Worm (Caenorhabditis elegans): ENCODE measurements around the gene ptr-19.
A peak's percentile ranks its signal among the peaks of the same experiment; 100 is the strongest.
"Not testable (repeated sequence)": the region's sequence is repeated elsewhere in the genome, so short reads cannot be mapped to it uniquely, and the experiment has no call there.

Gene ptr-19

DNA sequence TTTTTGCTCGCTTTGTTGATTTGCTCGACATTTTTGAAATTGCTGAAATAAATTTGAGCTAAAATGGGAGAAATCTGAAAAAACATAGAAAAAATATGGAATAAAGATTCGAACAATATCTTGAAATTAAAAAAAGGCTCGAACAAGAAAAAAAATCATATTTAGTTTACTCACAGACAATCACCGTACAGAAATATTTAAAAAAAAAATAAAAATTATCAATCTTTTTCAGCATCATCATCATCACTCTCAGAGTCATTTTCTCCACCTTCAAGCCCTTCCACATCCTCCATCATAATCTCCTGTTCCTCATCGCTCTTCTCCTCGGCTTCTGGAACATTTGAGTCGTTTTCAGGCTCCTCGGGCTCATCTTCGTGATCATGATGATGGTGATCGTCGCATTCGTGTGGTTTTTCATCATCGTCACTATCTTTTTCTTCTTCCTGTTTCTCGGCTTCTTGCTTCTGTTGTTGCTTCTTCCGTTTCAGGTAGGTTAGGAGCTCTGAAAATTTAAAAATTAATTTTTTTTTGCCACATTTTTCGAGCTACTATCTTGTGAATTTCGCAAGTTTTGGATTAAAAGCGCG is 26.1 kb upstream of the ptr-19 start, which contains the start of gene hpl-2:
TSS of gene hpl-2 (minus strand) at position 51 of the 587 bp plus-strand sequence.
- TF ChIP-seq dao-5 (tag; optimal IDR thresholded peaks at IDR 0.05) (no peak), W03F9.2 (tag; optimal IDR thresholded peaks at IDR 0.05) (no peak), him-1 (tag; optimal IDR thresholded peaks at IDR 0.05) (no peak)

DNA sequence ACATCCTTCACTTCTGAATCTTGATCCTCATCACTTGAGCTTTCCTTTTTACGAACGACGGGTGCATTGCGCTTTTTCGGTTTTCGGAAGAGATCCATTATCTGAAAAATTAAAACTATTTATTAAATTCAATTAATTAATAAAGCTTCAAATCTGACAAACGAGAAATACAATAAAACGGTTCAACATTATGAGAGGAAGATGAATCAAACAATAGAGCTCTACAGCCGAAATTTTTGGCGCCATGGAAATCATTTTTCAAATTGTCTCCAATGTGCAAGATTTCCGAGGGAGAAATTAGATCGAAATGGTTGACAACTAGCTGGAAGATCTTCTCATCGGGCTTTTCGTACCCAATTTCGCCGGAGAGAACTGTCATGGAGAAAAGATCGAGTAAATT is 24.1 kb upstream of the ptr-19 start, which contains the start of gene rnf-113:
TSS of gene rnf-113 (minus strand) at position 101 of the 400 bp plus-strand sequence.
- TF ChIP-seq W03F9.2 (tag; optimal IDR thresholded peaks at IDR 0.05) (no peak), dao-5 (tag; optimal IDR thresholded peaks at IDR 0.05) (no peak), him-1 (tag; optimal IDR thresholded peaks at IDR 0.05) (no peak)

DNA sequence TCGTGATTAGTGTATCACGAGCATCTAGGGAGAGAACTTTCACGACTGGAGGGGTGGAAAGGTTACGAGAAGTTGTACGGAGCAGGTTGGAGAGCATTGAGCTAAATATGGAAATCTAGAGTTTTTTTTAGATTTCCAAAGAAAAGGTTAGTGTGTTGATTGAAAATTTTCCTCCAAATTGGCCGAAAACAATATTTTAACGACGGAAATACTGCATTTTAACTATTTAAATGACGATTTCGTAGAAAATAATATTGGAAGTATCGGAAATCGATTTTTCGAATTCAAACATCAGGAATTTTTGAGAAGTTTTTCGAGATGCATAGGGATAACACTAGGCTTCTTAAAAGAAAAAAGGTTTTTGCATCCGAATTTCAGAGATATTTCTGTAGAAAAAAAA is 23.2 kb upstream of the ptr-19 start, which contains the start of gene K01G5.10:
TSS of gene K01G5.10 (minus strand) at position 101 of the 400 bp plus-strand sequence.
- TF ChIP-seq dao-5 (tag; optimal IDR thresholded peaks at IDR 0.05) (no peak), him-1 (tag; optimal IDR thresholded peaks at IDR 0.05) (no peak), W03F9.2 (tag; optimal IDR thresholded peaks at IDR 0.05) (no peak)

DNA sequence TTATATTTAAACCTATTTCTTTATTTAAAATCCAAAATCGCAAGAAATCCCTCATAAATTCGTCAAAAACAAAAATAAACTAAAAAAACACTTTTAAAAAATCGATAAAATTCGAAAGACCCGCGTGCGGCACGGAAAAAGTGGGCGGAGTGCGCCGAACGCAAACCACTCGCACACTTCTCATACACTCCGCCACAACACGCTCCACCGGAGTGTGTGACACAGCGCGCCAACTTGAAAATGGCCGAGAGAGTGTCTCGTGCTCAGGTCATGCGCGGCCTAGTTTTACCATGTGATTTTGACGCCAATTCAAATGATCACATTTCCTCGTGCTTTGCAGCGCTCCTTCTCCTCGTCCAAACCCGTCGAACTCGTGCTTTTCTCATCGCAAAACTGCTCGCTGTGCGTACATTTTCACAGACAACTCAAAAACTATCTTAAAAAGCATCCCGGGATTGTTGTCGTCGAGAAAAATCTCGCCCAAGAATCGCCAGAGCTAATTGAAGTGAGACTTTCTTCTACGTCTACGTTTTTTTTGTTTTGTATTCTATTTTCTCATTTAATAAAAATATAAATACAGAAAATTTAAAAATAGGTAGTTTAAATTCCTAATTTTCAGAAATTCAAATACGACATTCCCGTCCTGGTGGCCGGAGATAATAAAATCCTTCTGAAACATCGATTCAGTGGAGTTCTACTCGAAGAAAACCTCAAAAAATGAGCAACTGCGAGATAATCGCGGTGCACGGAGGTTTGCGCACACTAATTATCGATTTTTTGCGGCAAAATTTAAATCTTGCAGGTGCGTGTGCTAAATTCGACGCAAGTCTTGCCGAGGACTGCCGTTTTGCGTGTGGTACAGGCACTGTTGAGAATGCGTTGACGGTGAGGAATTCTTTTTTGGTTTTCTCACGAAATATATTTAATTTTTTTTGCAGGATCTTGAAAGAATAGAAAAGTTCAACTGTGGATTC is 22.3 kb upstream of the ptr-19 start, which contains the start of gene tasp-1:
TSS of gene tasp-1 (plus strand) at position 258 of the 974 bp plus-strand sequence.
- TF ChIP-seq dao-5 (tag; optimal IDR thresholded peaks at IDR 0.05) (peak; percentile 89), W03F9.2 (tag; optimal IDR thresholded peaks at IDR 0.05) (peak; percentile 99), him-1 (tag; optimal IDR thresholded peaks at IDR 0.05) (peak; percentile 99)

DNA sequence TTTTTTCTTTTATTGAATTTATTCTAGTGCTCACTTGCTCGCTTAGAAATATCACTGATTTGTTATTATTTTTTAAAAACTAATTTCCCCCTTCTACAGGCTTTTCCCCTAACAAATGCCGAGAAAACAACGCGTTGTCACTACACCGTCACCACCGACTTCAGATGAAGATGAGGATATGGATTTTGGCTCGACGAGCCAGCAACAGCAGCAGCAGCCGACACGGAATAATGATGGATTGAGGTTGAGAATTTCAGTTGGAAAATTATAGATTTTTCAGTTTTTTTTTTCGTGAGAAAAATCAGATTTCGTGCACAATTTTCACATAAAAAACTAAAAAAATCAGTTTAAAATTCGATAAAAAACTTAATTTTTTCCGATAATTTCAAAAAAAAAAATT is 18.6 kb upstream of the ptr-19 start, which contains the start of gene dpy-28:
TSS of gene dpy-28 (plus strand) at position 100 of the 400 bp plus-strand sequence.
- TF ChIP-seq dao-5 (tag; optimal IDR thresholded peaks at IDR 0.05) (no peak), W03F9.2 (tag; optimal IDR thresholded peaks at IDR 0.05) (no peak), him-1 (tag; optimal IDR thresholded peaks at IDR 0.05) (no peak)

DNA sequence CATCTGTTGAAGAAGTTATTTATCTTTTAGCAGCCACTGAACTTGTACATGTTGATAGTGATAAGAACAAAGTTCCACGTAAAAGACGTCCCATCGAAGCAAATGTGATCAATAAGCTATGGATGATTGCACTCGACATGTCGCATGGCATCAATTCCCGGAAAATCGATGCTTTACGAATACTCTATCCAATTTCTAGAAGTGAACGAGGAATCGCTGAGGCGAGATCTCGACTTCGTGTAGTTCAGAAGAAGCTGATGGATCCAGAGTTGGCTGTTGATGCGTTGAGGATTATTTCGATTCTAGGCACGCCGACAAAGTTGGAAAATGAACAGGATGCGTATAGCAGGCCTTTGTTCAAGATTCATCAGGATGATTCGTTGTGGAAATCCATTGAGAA is 12.0 kb upstream of the ptr-19 start:
- no peak for TF ChIP-seq W03F9.2 (tag; optimal IDR thresholded peaks at IDR 0.05)
- no peak for TF ChIP-seq dao-5 (tag; optimal IDR thresholded peaks at IDR 0.05)

DNA sequence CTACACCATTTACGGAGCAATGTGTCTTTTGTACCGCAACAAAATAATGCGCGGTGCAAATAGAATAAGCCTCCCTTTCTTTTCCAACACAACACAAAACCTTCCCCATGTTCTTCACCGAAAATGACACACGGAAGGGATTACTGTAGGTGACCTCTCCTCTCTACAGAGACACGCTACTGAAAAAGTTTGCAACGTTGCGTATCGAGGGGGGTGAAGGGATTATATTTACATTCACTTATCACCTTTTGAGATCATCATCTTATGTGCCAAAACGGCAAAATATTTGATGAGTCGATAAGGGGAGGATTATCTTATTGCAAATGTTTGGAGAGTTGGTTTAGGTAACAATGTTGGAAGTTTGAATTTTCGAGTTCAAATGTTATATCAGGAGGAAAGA is 1.4 kb downstream of the ptr-19 start:
- TF ChIP-seq W03F9.2 (tag; optimal IDR thresholded peaks at IDR 0.05) (no peak), dao-5 (tag; optimal IDR thresholded peaks at IDR 0.05) (no peak), him-1 (tag; optimal IDR thresholded peaks at IDR 0.05) (no peak)

DNA sequence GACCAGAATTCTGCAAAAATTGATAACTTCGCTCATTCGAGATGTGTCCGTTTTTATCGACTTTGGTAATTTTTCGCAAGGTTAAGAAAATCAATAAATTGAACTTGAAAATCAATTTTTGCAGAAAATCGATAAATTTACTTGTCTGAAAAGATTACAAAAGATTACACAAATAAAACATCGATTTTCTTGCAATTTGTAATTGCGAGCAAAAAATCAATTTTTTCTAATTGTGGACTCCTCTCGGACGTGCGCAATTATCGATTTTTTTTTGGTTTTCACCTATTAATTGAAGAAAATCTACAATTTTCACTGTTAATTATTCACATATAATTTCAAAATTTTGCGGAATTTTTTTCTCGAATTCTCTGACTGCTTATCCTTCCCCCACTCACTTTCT is 9.6 kb downstream of the ptr-19 start:
- TF ChIP-seq W03F9.2 (tag; optimal IDR thresholded peaks at IDR 0.05), result no peak
- TF ChIP-seq him-1 (tag; optimal IDR thresholded peaks at IDR 0.05), result no peak
- TF ChIP-seq dao-5 (tag; optimal IDR thresholded peaks at IDR 0.05), result no peak

DNA sequence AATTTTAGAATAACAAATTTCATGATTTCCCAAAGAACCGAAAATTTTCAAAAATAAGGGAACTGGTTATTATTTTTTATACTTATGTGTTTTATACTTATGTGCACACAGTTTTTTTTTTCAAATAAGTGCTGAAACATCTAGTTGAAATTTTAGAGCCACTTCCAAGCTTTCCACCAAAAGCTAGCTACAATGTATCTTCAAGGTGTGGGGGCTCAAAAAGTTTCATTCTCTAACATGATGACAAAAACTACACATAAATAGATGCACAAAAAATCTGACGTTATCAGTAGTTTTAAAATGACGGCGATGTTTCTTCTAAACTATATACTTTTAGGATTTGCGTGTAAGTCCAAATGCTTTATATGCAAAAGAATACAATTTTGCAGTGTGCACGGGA is 12.4 kb downstream of the ptr-19 start, which contains the start of gene clec-163:
TSS of gene clec-163 (plus strand) at position 301 of the 400 bp plus-strand sequence.
- no peak for TF ChIP-seq dao-5 (tag; optimal IDR thresholded peaks at IDR 0.05)

DNA sequence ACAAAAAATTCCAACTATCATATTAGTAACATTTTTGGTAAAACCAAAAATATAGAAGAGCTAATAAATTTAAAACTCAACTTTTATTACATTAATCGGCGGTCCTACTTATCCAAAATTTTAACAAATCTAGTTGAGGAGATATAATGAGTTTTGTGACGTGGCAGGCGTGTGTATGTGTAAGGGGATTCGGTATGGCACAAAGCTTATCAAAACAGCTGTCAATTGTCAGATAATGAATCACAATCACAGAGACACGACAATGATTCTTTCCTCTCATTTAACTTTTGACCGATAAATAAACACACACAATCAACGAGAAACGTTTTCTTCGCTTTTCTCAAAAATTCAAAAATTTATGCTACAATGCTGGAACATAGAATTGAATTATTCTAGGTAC is 20.4 kb downstream of the ptr-19 start, which contains the start of gene K11D9.3:
TSS of gene K11D9.3 (minus strand) at position 181 of the 400 bp plus-strand sequence.
- TF ChIP-seq W03F9.2 (tag; optimal IDR thresholded peaks at IDR 0.05) (no peak), him-1 (tag; optimal IDR thresholded peaks at IDR 0.05) (no peak), dao-5 (tag; optimal IDR thresholded peaks at IDR 0.05) (no peak)

DNA sequence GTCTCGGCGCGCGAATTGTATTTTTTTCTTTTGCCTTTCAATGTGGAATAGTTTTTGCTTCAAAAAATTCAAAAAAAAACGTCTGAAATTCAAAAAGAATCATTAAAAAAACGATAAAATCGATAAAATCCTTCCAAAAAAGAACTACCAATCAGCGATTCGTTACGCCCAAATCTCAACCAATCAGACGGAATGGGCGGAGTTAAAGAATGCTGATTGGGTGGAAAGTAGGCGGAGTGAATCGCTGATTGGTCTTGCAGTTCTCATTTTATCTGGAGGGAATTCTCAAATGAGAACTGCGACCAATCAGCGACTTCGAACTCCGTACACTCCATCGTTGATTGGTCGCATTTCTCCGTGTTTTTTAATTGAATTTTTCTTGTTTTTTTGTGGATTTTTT is 23.5 kb downstream of the ptr-19 start:
- TF ChIP-seq him-1 (tag; optimal IDR thresholded peaks at IDR 0.05), result no peak
- no peak for TF ChIP-seq dao-5 (tag; optimal IDR thresholded peaks at IDR 0.05)
- no peak for TF ChIP-seq W03F9.2 (tag; optimal IDR thresholded peaks at IDR 0.05)

DNA sequence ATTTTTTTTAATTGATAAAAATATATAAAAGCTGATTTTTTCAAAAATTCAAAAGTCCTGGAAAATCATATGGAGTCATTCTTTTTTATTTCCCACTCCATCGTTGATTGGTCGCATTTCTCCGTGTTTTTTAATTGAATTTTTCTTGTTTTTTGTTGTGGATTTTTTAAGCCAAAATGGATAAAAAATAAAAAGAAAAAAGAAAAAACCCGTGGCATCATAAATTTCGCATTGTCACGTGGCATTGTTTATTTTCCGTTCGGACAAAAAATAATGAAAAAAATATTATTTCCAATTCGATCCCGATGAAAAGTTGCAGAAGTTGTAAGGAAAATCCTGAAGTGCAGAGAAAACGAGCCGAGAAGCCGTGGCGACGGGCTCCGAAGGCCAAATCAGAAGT is 24.0 kb downstream of the ptr-19 start, which contains the start of gene klp-7:
TSS of gene klp-7 (plus strand) at position 301 of the 400 bp plus-strand sequence.
- TF ChIP-seq him-1, W03F9.2, dao-5 (tag; optimal IDR thresholded peaks at IDR 0.05): not testable (repeated sequence)

DNA sequence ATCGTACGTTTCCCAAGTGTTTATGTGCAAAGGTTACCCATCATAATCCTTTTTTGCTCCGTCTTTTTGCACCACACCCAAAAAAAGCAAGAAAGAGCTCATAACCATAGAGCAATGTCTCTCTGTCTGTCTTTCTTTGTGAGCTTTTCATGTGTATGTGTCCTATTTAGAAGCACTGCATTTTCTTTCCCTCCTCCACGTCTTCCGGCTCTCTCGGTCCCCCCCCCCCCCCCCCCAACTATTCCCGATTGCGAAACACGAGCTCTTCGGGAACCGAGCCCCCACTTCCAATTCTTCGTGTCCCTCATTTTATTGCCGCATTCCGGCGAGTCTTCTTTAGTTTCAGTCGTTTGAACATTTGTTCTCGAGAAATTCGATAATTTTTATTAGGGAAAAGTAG is 25.2 kb downstream of the ptr-19 start:
- TF ChIP-seq W03F9.2 (tag; optimal IDR thresholded peaks at IDR 0.05), result no peak
- TF ChIP-seq dao-5 (tag; optimal IDR thresholded peaks at IDR 0.05), result no peak
- TF ChIP-seq him-1 (tag; optimal IDR thresholded peaks at IDR 0.05), result no peak

DNA sequence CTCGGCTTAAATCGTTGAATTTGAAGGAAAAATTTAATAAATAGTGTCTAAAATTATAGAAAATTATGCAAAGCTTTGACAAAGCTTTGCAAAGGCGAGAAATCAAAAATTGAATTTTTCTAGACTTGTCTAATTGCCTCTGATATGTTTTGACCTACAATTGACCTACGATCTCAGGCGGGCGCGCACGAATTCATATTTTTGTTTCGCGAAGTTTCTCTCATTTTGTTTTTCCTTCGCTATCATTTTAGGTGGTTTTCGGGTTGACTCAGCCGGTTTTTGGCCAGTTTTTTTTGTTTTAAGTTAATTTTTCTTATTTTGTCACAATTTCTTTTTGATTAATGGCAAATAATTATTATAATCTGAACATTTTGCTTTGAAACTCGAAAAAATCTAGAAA is 25.6 kb downstream of the ptr-19 start:
- TF ChIP-seq dao-5 (tag; optimal IDR thresholded peaks at IDR 0.05) (no peak), him-1 (tag; optimal IDR thresholded peaks at IDR 0.05) (no peak), W03F9.2 (tag; optimal IDR thresholded peaks at IDR 0.05) (no peak)
